Fruit fly (Drosophila melanogaster) whole organism, embryonic: ENCODE results near the gene upSET.
A peak's percentile ranks its signal among the peaks of the same experiment; 100 is the strongest.

Source experiments
- B-H1 ChIP-seq: fragments of 200-800 bp; sonication (Bioruptor generic); IDR thresholded peaks from 3 replicates; pipeline ENCODE4 v1.3.6; 2022; ENCODE audit warnings: missing biosample characterization, missing genetic modification characterization
- CG10959 ChIP-seq: fragments of 200-800 bp; sonication (Bioruptor generic); IDR thresholded peaks from 2 replicates; pipeline ENCODE4 v1.3.6; 2022; ENCODE audit warnings: missing biosample characterization, missing genetic modification characterization
- CG12104 ChIP-seq: fragments of 200-800 bp; sonication (Bioruptor generic); optimal IDR thresholded peaks from 3 replicates; lab custom pipeline; 2016; ENCODE audit warnings: missing biosample characterization, missing genetic modification characterization
- CG12219 ChIP-seq: fragments of 200-800 bp; sonication (Bioruptor generic); optimal IDR thresholded peaks from 3 replicates; lab custom pipeline; 2018; ENCODE audit warnings: missing biosample characterization, mild to moderate bottlenecking, missing genetic modification characterization
- CG12391 ChIP-seq: fragments of 200-800 bp; sonication (Bioruptor generic); optimal IDR thresholded peaks from 3 replicates; lab custom pipeline; 2018; ENCODE audit warnings: missing biosample characterization, mild to moderate bottlenecking, missing genetic modification characterization, moderate library complexity
- CG12659 ChIP-seq: fragments of 200-800 bp; sonication (Bioruptor generic); optimal IDR thresholded peaks from 3 replicates; lab custom pipeline; 2017; ENCODE audit warnings: mild to moderate bottlenecking, missing biosample characterization, missing genetic modification reagents, missing genetic modification characterization
- CG12769 ChIP-seq: fragments of 200-800 bp; sonication (Bioruptor generic); optimal IDR thresholded peaks from 2 replicates; lab custom pipeline; 2019; ENCODE audit warnings: missing biosample characterization, mild to moderate bottlenecking, missing genetic modification characterization, moderate library complexity
- CG14667 ChIP-seq: fragments of 200-800 bp; sonication (Bioruptor generic); IDR thresholded peaks from 2 replicates; pipeline ENCODE4 v1.3.6; 2022; ENCODE audit warnings: missing biosample characterization, missing genetic modification characterization
- CG15696 ChIP-seq: fragments of 200-800 bp; sonication (Bioruptor generic); optimal IDR thresholded peaks from 2 replicates; lab custom pipeline; 2019; ENCODE audit warnings: missing biosample characterization, mild to moderate bottlenecking, missing genetic modification characterization, moderate library complexity
- CG17612 ChIP-seq: fragments of 200-800 bp; sonication (Bioruptor generic); IDR thresholded peaks from 2 replicates; pipeline ENCODE4 v1.3.6; 2022; ENCODE audit warnings: missing biosample characterization, missing genetic modification characterization
- CG18476 ChIP-seq: fragments of 200-800 bp; sonication (Bioruptor generic); optimal IDR thresholded peaks from 2 replicates; lab custom pipeline; 2016; ENCODE audit warnings: missing biosample characterization, mild to moderate bottlenecking, missing genetic modification characterization
- CG2129 ChIP-seq: fragments of 200-800 bp; sonication (Bioruptor generic); IDR thresholded peaks from 2 replicates; pipeline ENCODE4 v1.3.6; 2022; ENCODE audit warnings: missing biosample characterization, missing genetic modification characterization; ENCODE audit not compliant: partially characterized antibody
- CG32772 ChIP-seq: fragments of 200-800 bp; sonication (Bioruptor generic); IDR thresholded peaks from 2 replicates; pipeline ENCODE4 v1.3.6; 2022; ENCODE audit warnings: missing biosample characterization, missing genetic modification characterization
- CG6689 ChIP-seq: fragments of 200-800 bp; sonication (Bioruptor generic); IDR thresholded peaks from 2 replicates; pipeline ENCODE4 v1.3.6; 2022; ENCODE audit warnings: missing biosample characterization, missing genetic modification characterization
- CG7271 ChIP-seq: fragments of 200-800 bp; sonication (Bioruptor generic); optimal IDR thresholded peaks from 2 replicates; lab custom pipeline; 2018; ENCODE audit warnings: missing biosample characterization, mild to moderate bottlenecking, missing genetic modification characterization, moderate library complexity
- CG7357 ChIP-seq: fragments of 200-800 bp; sonication (Bioruptor generic); IDR thresholded peaks from 3 replicates; pipeline ENCODE4 v1.3.6; 2022; ENCODE audit warnings: missing biosample characterization, missing genetic modification characterization
- CG7786 ChIP-seq: fragments of 200-800 bp; sonication (Bioruptor generic); optimal IDR thresholded peaks from 2 replicates; lab custom pipeline; 2016; ENCODE audit warnings: missing biosample characterization, missing genetic modification characterization
- CG9727 ChIP-seq: fragments of 200-800 bp; sonication (Bioruptor generic); optimal IDR thresholded peaks from 3 replicates; lab custom pipeline; 2017; ENCODE audit warnings: missing biosample characterization, mild to moderate bottlenecking, missing genetic modification characterization
- Camta ChIP-seq: fragments of 200-800 bp; sonication (Bioruptor generic); optimal IDR thresholded peaks from 2 replicates; lab custom pipeline; 2016; ENCODE audit warnings: missing biosample characterization, missing genetic modification characterization
- CrebB ChIP-seq: fragments of 200-800 bp; sonication (Bioruptor generic); optimal IDR thresholded peaks from 3 replicates; lab custom pipeline; 2018; ENCODE audit warnings: missing biosample characterization, mild to moderate bottlenecking, missing genetic modification characterization
- D ChIP-seq, 2 experiments: fragments of 200-800 bp in 1 of 2; fragments of >200 bp in 1 of 2; sonication (Bioruptor generic) in 1 of 2; optimal IDR thresholded peaks; 2 replicates in 1 of 2; 3 replicates in 1 of 2; lab custom pipeline; 2017; ENCODE audit warnings: mild to moderate bottlenecking in 1 of 2, missing biosample characterization in 1 of 2, missing genetic modification characterization in 1 of 2, missing genetic modification reagents in 1 of 2
- D19B ChIP-seq: fragments of 200-800 bp; sonication (Bioruptor generic); optimal IDR thresholded peaks from 2 replicates; lab custom pipeline; 2017; ENCODE audit warnings: missing biosample characterization, mild to moderate bottlenecking, missing genetic modification characterization
- Doc2 ChIP-seq: fragments of 200-800 bp; sonication (Bioruptor generic); IDR thresholded peaks from 2 replicates; pipeline ENCODE4 v1.3.6; 2022; ENCODE audit warnings: missing biosample characterization, missing genetic modification characterization
- Gug ChIP-seq: fragments of 200-800 bp; sonication (Bioruptor generic); IDR thresholded peaks from 4 replicates; pipeline ENCODE4 v1.3.6; 2022; ENCODE audit warnings: missing biosample characterization, missing genetic modification characterization
- HHEX ChIP-seq: fragments of 200-800 bp; sonication (Bioruptor generic); optimal IDR thresholded peaks from 3 replicates; lab custom pipeline; 2017; ENCODE audit warnings: missing biosample characterization, mild to moderate bottlenecking, missing genetic modification characterization, missing genetic modification reagents
- Hmx ChIP-seq: fragments of 200-800 bp; sonication (Bioruptor generic); optimal IDR thresholded peaks from 2 replicates; lab custom pipeline; 2016; ENCODE audit warnings: missing biosample characterization, missing genetic modification characterization
- Hr3 ChIP-seq: fragments of 200-800 bp; sonication (Bioruptor generic); optimal IDR thresholded peaks from 3 replicates; lab custom pipeline; 2016; ENCODE audit warnings: missing biosample characterization, missing genetic modification characterization
- Pdp1 ChIP-seq, 2 experiments: fragments of 200-800 bp; sonication (Bioruptor generic); optimal IDR thresholded peaks; 3 replicates each; lab custom pipeline; 2016; ENCODE audit warnings: missing biosample characterization in 2 of 2, missing genetic modification characterization in 2 of 2, mild to moderate bottlenecking in 1 of 2, moderate library complexity in 1 of 2
- Rx ChIP-seq: fragments of 200-800 bp; sonication (Bioruptor generic); IDR thresholded peaks from 2 replicates; pipeline ENCODE4 v1.3.6; 2022; ENCODE audit warnings: missing biosample characterization, missing genetic modification characterization
- Sin3A ChIP-seq: fragments of >200 bp; optimal IDR thresholded peaks from 2 replicates; lab custom pipeline; 2018
- ara ChIP-seq: fragments of 200-800 bp; sonication (Bioruptor generic); IDR thresholded peaks from 2 replicates; pipeline ENCODE4 v1.3.6; 2022; ENCODE audit warnings: missing biosample characterization, missing genetic modification characterization
- bowl ChIP-seq: fragments of 200-800 bp; sonication (Bioruptor generic); IDR thresholded peaks from 2 replicates; pipeline ENCODE4 v1.3.6; 2022; ENCODE audit warnings: missing biosample characterization, missing genetic modification characterization
- corto ChIP-seq: fragments of 200-800 bp; sonication (Bioruptor generic); optimal IDR thresholded peaks from 2 replicates; lab custom pipeline; 2016; ENCODE audit warnings: missing biosample characterization, mild to moderate bottlenecking, missing genetic modification characterization, moderate library complexity
- danr ChIP-seq: fragments of 200-800 bp; sonication (Bioruptor generic); IDR thresholded peaks from 2 replicates; pipeline ENCODE4 v1.3.6; 2022; ENCODE audit warnings: missing biosample characterization, missing genetic modification characterization
- dati ChIP-seq: fragments of 200-800 bp; sonication (Bioruptor generic); IDR thresholded peaks from 2 replicates; pipeline ENCODE4 v1.3.6; 2022; ENCODE audit warnings: missing biosample characterization, missing genetic modification characterization
- dysf ChIP-seq: fragments of 200-800 bp; sonication (Bioruptor generic); IDR thresholded peaks from 3 replicates; pipeline ENCODE4 v1.3.6; 2022; ENCODE audit warnings: missing biosample characterization, missing genetic modification characterization
- ems ChIP-seq: fragments of 200-800 bp; sonication (Bioruptor generic); optimal IDR thresholded peaks from 3 replicates; lab custom pipeline; 2016; ENCODE audit warnings: missing biosample characterization, missing genetic modification characterization
- exex ChIP-seq: fragments of 200-800 bp; sonication (Bioruptor generic); optimal IDR thresholded peaks from 4 replicates; lab custom pipeline; 2018; ENCODE audit warnings: missing biosample characterization, mild to moderate bottlenecking, missing genetic modification characterization, moderate library complexity
- gsb-n ChIP-seq: fragments of 200-800 bp; sonication (Bioruptor generic); optimal IDR thresholded peaks from 3 replicates; lab custom pipeline; 2018; ENCODE audit warnings: missing biosample characterization, mild to moderate bottlenecking, missing genetic modification characterization
- hkb ChIP-seq, 2 experiments: fragments of 200-800 bp in 1 of 2; fragments of >200 bp in 1 of 2; sonication (Bioruptor generic) in 1 of 2; IDR thresholded peaks in 1 of 2; optimal IDR thresholded peaks in 1 of 2; 2 replicates each; pipeline versions ENCODE4 v1.3.6 to Lab custom; 2017 to 2022; ENCODE audit warnings: missing biosample characterization in 1 of 2, missing genetic modification characterization in 1 of 2
- jigr1 ChIP-seq: fragments of 200-800 bp; sonication (Bioruptor generic); IDR thresholded peaks from 3 replicates; pipeline ENCODE4 v1.3.6; 2022; ENCODE audit warnings: missing biosample characterization, missing genetic modification characterization
- jumu ChIP-seq: fragments of 200-800 bp; sonication (Bioruptor generic); optimal IDR thresholded peaks from 3 replicates; lab custom pipeline; 2016; ENCODE audit warnings: missing biosample characterization, missing genetic modification characterization
- kay ChIP-seq: fragments of 200-800 bp; sonication (Bioruptor generic); optimal IDR thresholded peaks from 2 replicates; lab custom pipeline; 2016; ENCODE audit warnings: missing biosample characterization, missing genetic modification characterization
- nmo ChIP-seq: fragments of 200-800 bp; sonication (Bioruptor generic); optimal IDR thresholded peaks from 2 replicates; lab custom pipeline; 2018; ENCODE audit warnings: missing biosample characterization, mild to moderate bottlenecking, missing genetic modification characterization, moderate library complexity
- prd ChIP-seq, 3 experiments: fragments of >200 bp in 2 of 3; fragments of 200-800 bp in 1 of 3; sonication (Bioruptor generic) in 1 of 3; optimal IDR thresholded peaks in 2 of 3; IDR thresholded peaks in 1 of 3; 2 replicates in 2 of 3; 3 replicates in 1 of 3; pipeline versions ENCODE4 v1.3.6 to Lab custom; 2017 to 2022; ENCODE audit warnings: missing biosample characterization in 1 of 3, missing genetic modification characterization in 1 of 3
- row ChIP-seq: fragments of 200-800 bp; sonication (Bioruptor generic); IDR thresholded peaks from 3 replicates; pipeline ENCODE4 v1.3.6; 2022; ENCODE audit warnings: missing biosample characterization, missing genetic modification characterization
- sr ChIP-seq: fragments of 200-800 bp; sonication (Bioruptor generic); IDR thresholded peaks from 3 replicates; pipeline ENCODE4 v1.3.6; 2022; ENCODE audit warnings: missing biosample characterization, missing genetic modification characterization
- yki ChIP-seq: fragments of >200 bp; optimal IDR thresholded peaks from 3 replicates; lab custom pipeline; 2018
- z ChIP-seq: fragments of 200-800 bp; sonication (Bioruptor generic); IDR thresholded peaks from 3 replicates; pipeline ENCODE4 v1.3.6; 2022; ENCODE audit warnings: missing biosample characterization, missing genetic modification characterization

upSET gene

DNA sequence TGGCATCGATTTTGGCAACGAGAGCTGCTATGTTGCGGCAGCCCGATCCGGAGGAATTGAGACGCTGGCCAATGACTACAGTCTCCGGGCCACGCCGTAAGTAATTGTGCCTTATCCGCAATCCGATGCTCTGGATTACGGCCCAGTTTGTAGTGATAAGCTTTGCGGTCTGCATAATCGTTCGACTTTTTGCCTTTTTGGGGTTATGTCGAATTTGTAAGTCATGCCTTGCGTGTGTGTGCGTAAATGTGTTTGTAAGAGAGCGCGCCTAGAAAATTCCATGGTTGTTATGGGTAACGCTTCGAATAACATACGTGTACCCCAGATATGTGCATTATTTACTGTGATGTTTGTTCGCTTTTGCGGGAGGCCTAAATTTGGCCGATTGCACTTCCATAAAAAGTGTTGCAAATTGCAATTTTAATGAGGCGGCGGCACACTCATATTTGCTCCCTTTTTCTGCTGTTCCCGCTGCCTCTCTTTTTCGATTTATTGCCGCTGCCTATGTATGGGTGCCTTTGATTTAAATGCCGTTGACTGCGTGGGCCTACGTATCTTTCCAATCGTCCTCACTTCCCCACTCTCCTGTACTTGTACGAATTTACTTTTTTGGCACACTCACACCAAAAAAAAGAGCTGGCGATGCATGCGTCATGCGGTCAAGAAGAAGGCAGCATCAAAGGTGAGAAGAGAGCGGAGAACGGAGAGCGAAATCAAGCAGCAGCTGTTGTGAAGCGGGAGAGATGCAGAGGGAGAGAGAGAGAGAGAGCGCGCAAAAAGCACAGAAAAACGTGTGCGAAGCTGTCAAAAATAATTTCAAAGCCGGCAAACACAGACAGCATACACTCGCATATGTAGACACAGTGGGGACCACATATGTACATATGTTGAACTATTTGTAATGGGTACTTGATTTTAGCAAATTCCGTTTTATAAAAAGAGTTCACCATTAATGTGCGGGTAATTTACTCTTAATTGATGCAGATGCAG lies 36.0 kb downstream of the upSET start (continued):
- TF ChIP-seq prd (optimal IDR thresholded peaks at IDR 0.05; lab: Kevin White, UChicago) (no peak), prd (GFP tag; IDR thresholded peaks at IDR 0.05; lab: Robert Waterston, UW) (0 out of 3 replicates have a peak, but pooled peaks have one; percentile 6), CG9727 (no peak), CG15696 (no peak), yki (no peak), CG12219 (GFP tag; lab: Kevin White, UChicago) (peak; percentile 16), D19B (peak; percentile 23), Sin3A (no peak), Camta (GFP tag; lab: Kevin White, UChicago) (no peak), jumu (no peak), exex (tag; lab: Kevin White, UChicago) (no peak), D (optimal IDR thresholded peaks at IDR 0.05; lab: Kevin White, UChicago) (no peak), D (GFP tag; optimal IDR thresholded peaks at IDR 0.05; lab: Kevin White, UChicago) (no peak), ems (GFP tag; lab: Kevin White, UChicago) (no peak), Rx (GFP tag; lab: Robert Waterston, UW) (no peak), HHEX (GFP tag; lab: Kevin White, UChicago) (no peak), gsb-n (tag; lab: Kevin White, UChicago) (no peak), dati (GFP tag; lab: Robert Waterston, UW) (no peak), CG7786 (GFP tag; lab: Kevin White, UChicago) (no peak), Hmx (GFP tag; lab: Kevin White, UChicago) (no peak), CG17612 (GFP tag; lab: Robert Waterston, UW) (no peak), corto (GFP tag; lab: Kevin White, UChicago) (no peak), nmo (GFP tag; lab: Kevin White, UChicago) (no peak), CG6689 (GFP tag; lab: Robert Waterston, UW) (no peak), B-H1 (GFP tag; lab: Robert Waterston, UW) (peak; percentile 17; the same call in 1 of the 3 replicates), CG7271 (tag; lab: Kevin White, UChicago) (no peak), bowl (GFP tag; lab: Robert Waterston, UW) (no peak), Gug (GFP tag; lab: Robert Waterston, UW) (no peak), ara (GFP tag; lab: Robert Waterston, UW) (no peak), dysf (GFP tag; lab: Robert Waterston, UW) (no peak), jigr1 (no peak), CG12104 (no peak), Pdp1 (GFP tag; optimal IDR thresholded peaks at IDR 0.05; lab: Kevin White, UChicago) (peak in 1 of 2 experiments; percentile 91), danr (no peak), CG7357 (no peak), CG10959 (GFP tag; lab: Robert Waterston, UW) (no peak), CG32772 (GFP tag; lab: Robert Waterston, UW) (no peak), row (GFP tag; lab: Robert Waterston, UW) (peak; percentile 58; the same call in 2 of the 3 replicates), CG12391 (no peak), kay (GFP tag; lab: Kevin White, UChicago) (peak; percentile 35), Doc2 (no peak), CG2129 (GFP tag; lab: Robert Waterston, UW) (no peak), z (GFP tag; lab: Robert Waterston, UW) (no peak), hkb (optimal IDR thresholded peaks at IDR 0.05; lab: Kevin White, UChicago) (no peak), hkb (GFP tag; IDR thresholded peaks at IDR 0.05; lab: Robert Waterston, UW) (no peak), CG18476 (no peak), CG14667 (GFP tag; lab: Robert Waterston, UW) (no peak), Hr3 (GFP tag; lab: Kevin White, UChicago) (no peak), CrebB (no peak), sr (GFP tag; lab: Robert Waterston, UW) (no peak), CG12659 (no peak), CG12769 (tag; lab: Kevin White, UChicago) (no peak)
